Worm (Caenorhabditis elegans) whole organism, late embryonic: Measurements from ENCODE around the gene Y41G9A.6.

Source experiments
- K02D7.2 ChIP-seq: sonication (generic microtip); optimal IDR thresholded peaks from 2 replicates; lab custom pipeline; 2017; ENCODE audit warnings: mild to moderate bottlenecking, missing genetic modification characterization, missing compliant biosample characterization
- rnt-1 ChIP-seq: sonication (generic microtip); optimal IDR thresholded peaks from 2 replicates; lab custom pipeline; 2016; ENCODE audit warnings: missing genetic modification characterization, missing compliant biosample characterization

DNA sequence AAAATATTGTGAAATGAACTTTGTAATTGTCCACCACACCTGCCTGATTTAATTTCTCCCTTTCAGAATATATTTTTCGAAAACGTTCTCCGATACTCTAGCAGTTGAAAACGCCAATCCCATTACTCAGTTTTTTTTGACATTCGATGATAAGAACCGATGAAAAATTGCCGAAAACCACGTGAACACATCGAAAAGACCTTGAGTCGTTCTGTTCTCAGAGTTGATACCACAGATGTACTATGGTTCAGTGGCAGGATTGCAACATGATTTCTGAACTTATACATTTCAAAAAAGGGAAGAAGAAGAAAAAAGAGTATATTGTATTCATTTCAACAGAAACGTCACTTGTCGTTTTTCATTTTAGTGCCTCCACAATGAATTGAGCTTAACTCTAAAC, 16.4 kb upstream of the Y41G9A.6 start:
- TF ChIP-seq rnt-1 (tag; lab: Kevin White, UChicago) (no peak), K02D7.2 (no peak)
